Worm (Caenorhabditis elegans): ENCODE results near the gene try-3.

try-3 gene

DNA sequence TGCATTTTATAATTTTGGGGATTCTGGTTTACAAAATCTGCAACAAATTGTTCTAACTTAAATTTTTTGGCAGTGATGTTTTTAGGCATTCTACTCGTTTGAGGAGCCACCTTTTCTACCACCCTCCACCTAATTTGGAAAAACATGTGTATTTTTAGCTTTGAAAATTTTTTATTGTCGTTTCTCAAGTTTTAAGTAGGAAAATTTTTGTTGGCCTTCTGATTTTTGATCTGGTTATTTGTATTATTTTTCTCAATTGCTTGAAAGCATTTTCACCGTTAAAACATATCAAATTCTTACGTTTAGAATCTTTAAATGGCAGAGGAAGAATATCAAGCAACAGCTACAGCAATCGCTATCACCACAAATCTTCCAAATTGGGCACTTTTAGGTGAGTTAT, 39.1 kb upstream of the try-3 start, which contains the start of gene C01G5.7:
Gene C01G5.7 (plus strand): TSS at position 301 of the 400 bp plus-strand sequence.
- TF ChIP-seq nhr-129 (tag; optimal IDR thresholded peaks at IDR 0.05) (no peak), sma-3 (GFP tag; optimal IDR thresholded peaks at IDR 0.05) (no peak), crh-2 (tag; optimal IDR thresholded peaks at IDR 0.05) (no peak), mbf-1 (tag; optimal IDR thresholded peaks at IDR 0.05) (no peak), ztf-11 (tag; optimal IDR thresholded peaks at IDR 0.05) (no peak), F13H6.1 (tag; optimal IDR thresholded peaks at IDR 0.05) (no peak), dmd-4 (tag; optimal IDR thresholded peaks at IDR 0.05) (no peak), Y55F3AM.14 (GFP tag; optimal IDR thresholded peaks at IDR 0.05) (no peak), mdl-1 (tag; optimal IDR thresholded peaks at IDR 0.05) (no peak), alr-1 (tag; optimal IDR thresholded peaks at IDR 0.05) (no peak), ama-1 (optimal IDR thresholded peaks at IDR 0.05) (no peak), zag-1 (tag; optimal IDR thresholded peaks at IDR 0.05) (no peak), ceh-82 (tag; optimal IDR thresholded peaks at IDR 0.05) (no peak), ztf-4 (tag; optimal IDR thresholded peaks at IDR 0.05) (no peak), lin-11 (tag; optimal IDR thresholded peaks at IDR 0.05) (no peak), fos-1 (tag; optimal IDR thresholded peaks at IDR 0.05) (no peak), snpc-4 (tag; optimal IDR thresholded peaks at IDR 0.05) (no peak), ztf-1 (GFP tag; conservative IDR thresholded peaks at IDR 0.05) (no peak), nhr-10 (tag; optimal IDR thresholded peaks at IDR 0.05) (no peak)

DNA sequence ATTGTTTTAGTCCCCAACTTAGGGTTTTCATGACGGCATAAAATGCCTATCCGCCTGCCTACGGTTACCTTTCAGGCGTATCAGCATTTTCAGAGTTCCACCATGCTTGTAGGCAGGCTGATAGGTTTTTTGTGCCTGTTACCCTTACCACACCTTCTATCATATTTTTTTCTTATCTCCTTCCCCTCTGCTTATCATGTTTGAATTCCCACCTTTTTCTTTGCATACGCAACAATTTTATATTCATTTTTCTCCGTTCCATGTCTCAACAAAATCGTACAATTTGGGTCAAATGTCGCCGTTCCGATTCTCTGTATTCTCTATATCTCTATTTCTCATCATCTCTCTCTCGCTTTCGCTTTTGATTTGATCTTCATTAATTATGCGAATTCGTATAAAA, 37.4 kb upstream of the try-3 start, which contains the start of gene C01G5.9:
Gene C01G5.9 (plus strand): TSS at position 301 of the 400 bp plus-strand sequence.
- TF ChIP-seq fos-1 (tag; optimal IDR thresholded peaks at IDR 0.05) (peak; percentile 43), sem-4 (tag; optimal IDR thresholded peaks at IDR 0.05) (no peak), sma-9 (GFP tag; optimal IDR thresholded peaks at IDR 0.05) (no peak), sma-9 (tag; optimal IDR thresholded peaks at IDR 0.05) (no peak)

DNA sequence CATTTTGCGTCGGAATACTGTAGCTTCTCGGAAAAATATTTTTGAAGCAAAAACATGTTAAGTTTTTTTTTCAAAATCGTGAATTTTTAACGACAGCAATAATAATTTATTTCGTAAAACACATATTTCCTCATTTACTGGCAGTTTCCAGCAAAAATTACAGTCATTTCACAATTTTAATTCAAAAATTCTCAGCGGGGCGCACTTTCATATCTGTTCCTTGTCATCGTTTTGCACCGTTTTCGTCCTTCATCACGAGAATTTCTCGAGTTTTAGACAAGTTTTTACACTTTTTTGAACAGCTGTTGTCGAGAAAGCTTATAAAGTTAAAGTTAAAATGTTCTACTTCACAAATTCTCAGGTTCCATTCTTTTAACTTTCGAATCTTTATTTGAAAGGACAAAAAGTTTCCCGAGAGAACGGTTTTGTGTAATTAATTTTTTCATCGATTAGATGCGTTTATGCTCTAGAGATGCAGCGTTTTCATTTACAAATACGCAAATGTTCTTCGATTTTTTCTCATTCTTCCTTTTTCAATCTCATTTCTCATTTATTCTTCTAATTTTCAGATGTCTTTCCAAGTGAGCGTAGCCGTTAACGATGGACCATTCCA, 34.5 kb upstream of the try-3 start, which contains the start of gene ddi-1:
Gene ddi-1 (plus strand): TSS at position 563 of the 613 bp plus-strand sequence.
- TF ChIP-seq lin-13 (GFP tag; optimal IDR thresholded peaks at IDR 0.05) = no peak
- no peak for TF ChIP-seq lin-39 (tag; optimal IDR thresholded peaks at IDR 0.05)

DNA sequence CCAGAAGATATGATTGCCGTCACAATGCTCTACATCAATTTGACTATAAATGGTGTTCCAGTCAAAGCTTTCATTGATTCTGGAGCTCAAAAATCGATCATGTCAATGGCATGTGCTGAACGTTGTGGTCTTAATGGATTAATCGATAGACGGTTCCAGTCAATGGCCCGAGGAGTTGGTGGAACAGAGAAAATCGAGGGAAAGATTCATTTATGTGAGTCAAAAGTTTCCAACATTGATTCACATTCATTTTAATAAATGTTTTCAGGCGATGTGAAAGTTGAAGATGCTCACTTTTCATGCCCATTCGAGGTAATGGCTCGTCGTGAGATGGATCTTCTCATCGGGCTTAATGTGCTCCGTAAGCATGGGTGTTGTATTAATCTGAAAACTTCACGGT, 33.2 kb upstream of the try-3 start:
- TF ChIP-seq nhr-11 (tag; optimal IDR thresholded peaks at IDR 0.05) (no peak), nhr-23 (tag; optimal IDR thresholded peaks at IDR 0.05) (no peak), peb-1 (tag; optimal IDR thresholded peaks at IDR 0.05) (no peak), Y55F3AM.14 (GFP tag; optimal IDR thresholded peaks at IDR 0.05) (no peak), unc-62 (GFP tag; optimal IDR thresholded peaks at IDR 0.05) (no peak), alr-1 (tag; optimal IDR thresholded peaks at IDR 0.05) (no peak), lsy-2 (tag; optimal IDR thresholded peaks at IDR 0.05) (no peak), C34F6.9 (tag; optimal IDR thresholded peaks at IDR 0.05) (no peak), nhr-12 (tag; optimal IDR thresholded peaks at IDR 0.05) (no peak), ama-1 (optimal IDR thresholded peaks at IDR 0.05) (no peak), sma-9 (GFP tag; optimal IDR thresholded peaks at IDR 0.05) (no peak), sma-9 (tag; optimal IDR thresholded peaks at IDR 0.05) (no peak), snpc-4 (tag; optimal IDR thresholded peaks at IDR 0.05) (no peak), elt-1 (tag; optimal IDR thresholded peaks at IDR 0.05) (no peak), nhr-77 (tag; optimal IDR thresholded peaks at IDR 0.05) (no peak), nhr-21 (tag; optimal IDR thresholded peaks at IDR 0.05) (no peak), crh-2 (tag; optimal IDR thresholded peaks at IDR 0.05) (no peak)

DNA sequence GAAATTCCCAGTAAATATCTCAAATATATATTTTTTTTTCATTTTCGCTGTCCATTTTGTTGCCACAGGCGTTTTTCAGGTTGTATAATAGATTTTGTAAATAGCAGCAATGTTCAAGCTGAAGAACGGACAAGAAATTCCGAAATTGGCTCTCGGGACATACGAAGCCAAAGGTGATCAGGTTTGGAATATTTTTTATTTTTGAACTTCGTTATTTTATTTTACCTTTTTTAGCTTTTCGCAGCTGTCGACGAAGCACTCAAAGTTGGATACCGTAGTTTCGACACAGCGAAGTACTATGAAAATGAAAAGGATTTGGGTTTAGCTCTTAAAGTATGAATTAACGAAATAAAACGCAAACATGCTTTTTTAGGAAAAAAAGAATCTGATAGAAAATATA, 32.4 kb upstream of the try-3 start, which contains the start of gene C01G5.5:
Gene C01G5.5 (plus strand): TSS at position 80 of the 400 bp plus-strand sequence.
- TF ChIP-seq unc-62 (GFP tag; optimal IDR thresholded peaks at IDR 0.05) (no peak), sma-3 (GFP tag; optimal IDR thresholded peaks at IDR 0.05) (no peak), elt-3 (tag; optimal IDR thresholded peaks at IDR 0.05) (no peak), nhr-6 (tag; optimal IDR thresholded peaks at IDR 0.05) (no peak), unc-39 (tag; optimal IDR thresholded peaks at IDR 0.05) (no peak), nhr-11 (tag; optimal IDR thresholded peaks at IDR 0.05) (no peak)

Data from whole organism, L2 larva.